Worm (Caenorhabditis elegans): ENCODE results near the gene F10A3.4.

ce11 chrV:16132705-16133104 is 16.2 kb upstream of the F10A3.4 start, which contains the start of gene fbxa-144:
- TF ChIP-seq nhr-237 (tag; optimal IDR thresholded peaks at IDR 0.05): no peak
- TF ChIP-seq ham-2 (GFP tag; optimal IDR thresholded peaks at IDR 0.05): no peak
- no peak for TF ChIP-seq tbx-8 (GFP tag; optimal IDR thresholded peaks at IDR 0.05)
- TF ChIP-seq snpc-4 (tag; optimal IDR thresholded peaks at IDR 0.05): no peak
- no peak for TF ChIP-seq pha-4 (tag; optimal IDR thresholded peaks at IDR 0.05)
- TF ChIP-seq unc-62 (GFP tag; optimal IDR thresholded peaks at IDR 0.05): no peak
- TF ChIP-seq lin-32 (GFP tag; optimal IDR thresholded peaks at IDR 0.05): no peak
- no peak for TF ChIP-seq ztf-11 (tag; optimal IDR thresholded peaks at IDR 0.05)
- TF ChIP-seq nhr-12 (tag; optimal IDR thresholded peaks at IDR 0.05): no peak
